Fruit fly (Drosophila melanogaster) whole organism, embryonic: ENCODE measurements around the gene PolQ.

ENCODE experiments used
- B-H1 ChIP-seq: fragments of 200-800 bp; sonication (Bioruptor generic); IDR thresholded peaks from 3 replicates; pipeline ENCODE4 v1.3.6; 2022; ENCODE audit warnings: missing biosample characterization, missing genetic modification characterization
- CG10209 ChIP-seq: fragments of 200-800 bp; sonication (Bioruptor generic); optimal IDR thresholded peaks from 3 replicates; lab custom pipeline; 2017; ENCODE audit warnings: missing biosample characterization, mild to moderate bottlenecking, missing genetic modification characterization, missing genetic modification reagents
- CG10366 ChIP-seq: fragments of 200-800 bp; sonication (Bioruptor generic); IDR thresholded peaks from 2 replicates; pipeline ENCODE4 v1.3.6; 2022; ENCODE audit warnings: missing biosample characterization, missing genetic modification characterization
- CG11504 ChIP-seq: fragments of 200-800 bp; sonication (Bioruptor generic); optimal IDR thresholded peaks from 3 replicates; lab custom pipeline; 2019; ENCODE audit warnings: missing biosample characterization, mild to moderate bottlenecking, missing genetic modification characterization, moderate library complexity
- CG18011 ChIP-seq: fragments of 200-800 bp; sonication (Bioruptor generic); optimal IDR thresholded peaks from 2 replicates; lab custom pipeline; 2017; ENCODE audit warnings: missing biosample characterization, missing genetic modification characterization, mild to moderate bottlenecking, moderate library complexity, missing genotype
- CG18262 ChIP-seq: fragments of 200-800 bp; optimal IDR thresholded peaks from 3 replicates; lab custom pipeline; 2019; ENCODE audit warnings: missing biosample characterization, mild to moderate bottlenecking, missing genetic modification characterization, moderate library complexity
- CG2116 ChIP-seq: fragments of 200-800 bp; sonication (Bioruptor generic); optimal IDR thresholded peaks from 3 replicates; lab custom pipeline; 2018; ENCODE audit warnings: missing biosample characterization, mild to moderate bottlenecking, missing genetic modification characterization
- CG3838 ChIP-seq: fragments of 200-800 bp; sonication (Bioruptor generic); optimal IDR thresholded peaks from 3 replicates; lab custom pipeline; 2016; ENCODE audit warnings: missing biosample characterization, missing genetic modification characterization
- CG4707 ChIP-seq: fragments of 200-800 bp; sonication (Bioruptor generic); optimal IDR thresholded peaks from 2 replicates; lab custom pipeline; 2018; ENCODE audit warnings: missing biosample characterization, mild to moderate bottlenecking, missing genetic modification characterization, moderate library complexity
- CG9797 ChIP-seq: fragments of 200-800 bp; sonication (Bioruptor generic); optimal IDR thresholded peaks from 3 replicates; lab custom pipeline; 2018; ENCODE audit warnings: missing biosample characterization, mild to moderate bottlenecking, missing genetic modification characterization
- D19B ChIP-seq: fragments of 200-800 bp; sonication (Bioruptor generic); optimal IDR thresholded peaks from 2 replicates; lab custom pipeline; 2017; ENCODE audit warnings: missing biosample characterization, mild to moderate bottlenecking, missing genetic modification characterization
- Doc3 ChIP-seq: fragments of 200-800 bp; sonication (Bioruptor generic); IDR thresholded peaks from 3 replicates; pipeline ENCODE4 v1.3.6; 2022; ENCODE audit warnings: missing biosample characterization, missing genetic modification characterization; ENCODE audit not compliant: partially characterized antibody
- Drgx ChIP-seq: fragments of 200-800 bp; sonication (Bioruptor generic); IDR thresholded peaks from 2 replicates; pipeline ENCODE4 v1.3.6; 2022; ENCODE audit warnings: missing biosample characterization, missing genetic modification characterization
- Fer3 ChIP-seq: fragments of 200-800 bp; sonication (Bioruptor generic); optimal IDR thresholded peaks from 2 replicates; lab custom pipeline; 2018; ENCODE audit warnings: missing biosample characterization, mild to moderate bottlenecking, missing genetic modification characterization, moderate library complexity
- GATAe ChIP-seq: fragments of 200-800 bp; sonication (Bioruptor generic); conservative IDR thresholded peaks from 2 replicates; pipeline ENCODE4 v1.3.6; 2022; ENCODE audit warnings: missing biosample characterization, missing genetic modification characterization
- HLH4C ChIP-seq: fragments of 200-800 bp; sonication (Bioruptor generic); IDR thresholded peaks from 3 replicates; pipeline ENCODE4 v1.3.6; 2022; ENCODE audit warnings: missing biosample characterization, missing genetic modification characterization; ENCODE audit not compliant: partially characterized antibody
- Hey ChIP-seq: fragments of 200-800 bp; sonication (Bioruptor generic); optimal IDR thresholded peaks from 3 replicates; lab custom pipeline; 2018; ENCODE audit warnings: missing biosample characterization, mild to moderate bottlenecking, missing genetic modification characterization
- HmgZ ChIP-seq: fragments of 200-800 bp; sonication (Bioruptor generic); optimal IDR thresholded peaks from 2 replicates; lab custom pipeline; 2018; ENCODE audit warnings: missing biosample characterization, mild to moderate bottlenecking, missing genetic modification characterization
- Hmx ChIP-seq: fragments of 200-800 bp; sonication (Bioruptor generic); optimal IDR thresholded peaks from 2 replicates; lab custom pipeline; 2016; ENCODE audit warnings: missing biosample characterization, missing genetic modification characterization
- Lim3 ChIP-seq: fragments of 200-800 bp; sonication (Bioruptor generic); IDR thresholded peaks from 2 replicates; pipeline ENCODE4 v1.3.6; 2022; ENCODE audit warnings: missing biosample characterization, missing genetic modification characterization
- Med ChIP-seq: fragments of 200-800 bp; sonication (Bioruptor generic); peaks from one replicate; lab custom pipeline; 2016; ENCODE audit warnings: missing biosample characterization, missing genetic modification characterization, mild to moderate bottlenecking, inconsistent platforms, moderate library complexity
- Nf-YC ChIP-seq: fragments of 200-800 bp; optimal IDR thresholded peaks from 3 replicates; lab custom pipeline; 2019; ENCODE audit warnings: missing biosample characterization, mild to moderate bottlenecking, missing genetic modification characterization, moderate library complexity
- NfI ChIP-seq: fragments of 200-800 bp; sonication (Bioruptor generic); optimal IDR thresholded peaks from 3 replicates; lab custom pipeline; 2018; ENCODE audit warnings: missing biosample characterization, mild to moderate bottlenecking, missing genetic modification characterization, moderate library complexity
- Oaz ChIP-seq: fragments of 200-800 bp; sonication (Bioruptor generic); IDR thresholded peaks from 2 replicates; pipeline ENCODE4 v1.3.6; 2022; ENCODE audit warnings: missing biosample characterization, missing genetic modification characterization
- Rx ChIP-seq: fragments of 200-800 bp; sonication (Bioruptor generic); IDR thresholded peaks from 2 replicates; pipeline ENCODE4 v1.3.6; 2022; ENCODE audit warnings: missing biosample characterization, missing genetic modification characterization
- Sox102F ChIP-seq: fragments of 200-800 bp; sonication (Bioruptor generic); optimal IDR thresholded peaks from 2 replicates; lab custom pipeline; 2018; ENCODE audit warnings: missing biosample characterization, mild to moderate bottlenecking, missing genetic modification characterization, moderate library complexity
- Vsx1 ChIP-seq: fragments of 200-800 bp; sonication (Bioruptor generic); optimal IDR thresholded peaks from 2 replicates; lab custom pipeline; 2017; ENCODE audit warnings: missing biosample characterization, mild to moderate bottlenecking, missing genetic modification characterization, missing genetic modification reagents
- bsh ChIP-seq, 2 experiments: fragments of 200-800 bp; sonication (Bioruptor generic); optimal IDR thresholded peaks; 2 replicates each; lab custom pipeline; 2017 to 2018; ENCODE audit warnings: mild to moderate bottlenecking in 2 of 2, missing biosample characterization in 2 of 2, missing genetic modification characterization in 2 of 2, moderate library complexity in 1 of 2
- caup ChIP-seq: fragments of 200-800 bp; sonication (Bioruptor generic); optimal IDR thresholded peaks from 3 replicates; lab custom pipeline; 2017; ENCODE audit warnings: missing biosample characterization, mild to moderate bottlenecking, missing genetic modification characterization, moderate library complexity; ENCODE audit not compliant: severe bottlenecking
- chif ChIP-seq, 2 experiments: fragments of 200-800 bp; sonication (Bioruptor generic); optimal IDR thresholded peaks; 3 replicates each; lab custom pipeline; 2016; ENCODE audit warnings: missing biosample characterization in 2 of 2, missing genetic modification characterization in 2 of 2
- chinmo ChIP-seq: fragments of 200-800 bp; sonication (Bioruptor generic); IDR thresholded peaks from 4 replicates; pipeline ENCODE4 v1.3.6; 2022; ENCODE audit warnings: missing biosample characterization, missing genetic modification characterization; ENCODE audit not compliant: partially characterized antibody
- cwo ChIP-seq: fragments of 200-800 bp; sonication (Bioruptor generic); optimal IDR thresholded peaks from 3 replicates; lab custom pipeline; 2017; ENCODE audit warnings: missing biosample characterization, missing genetic modification characterization, mild to moderate bottlenecking, moderate library complexity, missing genetic modification reagents
- dati ChIP-seq: fragments of 200-800 bp; sonication (Bioruptor generic); IDR thresholded peaks from 2 replicates; pipeline ENCODE4 v1.3.6; 2022; ENCODE audit warnings: missing biosample characterization, missing genetic modification characterization
- fu2 ChIP-seq: fragments of 200-800 bp; sonication (Bioruptor generic); optimal IDR thresholded peaks from 2 replicates; lab custom pipeline; 2016; ENCODE audit warnings: missing biosample characterization, missing genetic modification characterization
- gcm ChIP-seq: fragments of 200-800 bp; sonication (Bioruptor generic); optimal IDR thresholded peaks from 2 replicates; lab custom pipeline; 2019; ENCODE audit warnings: missing biosample characterization, mild to moderate bottlenecking, missing genetic modification characterization, moderate library complexity
- jigr1 ChIP-seq: fragments of 200-800 bp; sonication (Bioruptor generic); IDR thresholded peaks from 3 replicates; pipeline ENCODE4 v1.3.6; 2022; ENCODE audit warnings: missing biosample characterization, missing genetic modification characterization
- nau ChIP-seq: fragments of 200-800 bp; sonication (Bioruptor generic); optimal IDR thresholded peaks from 3 replicates; lab custom pipeline; 2017; ENCODE audit warnings: missing biosample characterization, mild to moderate bottlenecking, missing genetic modification characterization, missing genetic modification reagents
- nerfin-2 ChIP-seq: fragments of 200-800 bp; sonication (Bioruptor generic); IDR thresholded peaks from 2 replicates; pipeline ENCODE4 v1.3.6; 2022; ENCODE audit warnings: missing biosample characterization, missing genetic modification characterization; ENCODE audit not compliant: partially characterized antibody
- otp ChIP-seq: fragments of 200-800 bp; sonication (Bioruptor generic); IDR thresholded peaks from 3 replicates; pipeline ENCODE4, ENCODE4 v1.3.6; 2022; ENCODE audit warnings: missing biosample characterization, missing genetic modification characterization
- pnt ChIP-seq: fragments of 200-800 bp; sonication (Bioruptor generic); optimal IDR thresholded peaks from 3 replicates; lab custom pipeline; 2016; ENCODE audit warnings: missing biosample characterization, missing genetic modification characterization
- prd ChIP-seq, 3 experiments: fragments of >200 bp in 2 of 3; fragments of 200-800 bp in 1 of 3; sonication (Bioruptor generic) in 1 of 3; optimal IDR thresholded peaks in 2 of 3; IDR thresholded peaks in 1 of 3; 2 replicates in 2 of 3; 3 replicates in 1 of 3; pipeline versions ENCODE4 v1.3.6 to Lab custom; 2017 to 2022; ENCODE audit warnings: missing biosample characterization in 1 of 3, missing genetic modification characterization in 1 of 3
- salm ChIP-seq: fragments of 200-800 bp; sonication (Bioruptor generic); optimal IDR thresholded peaks from 2 replicates; lab custom pipeline; 2018; ENCODE audit warnings: missing biosample characterization, mild to moderate bottlenecking, missing genetic modification characterization
- sd ChIP-seq: fragments of 200-800 bp; sonication (Bioruptor generic); optimal IDR thresholded peaks from 3 replicates; lab custom pipeline; 2018; ENCODE audit warnings: missing biosample characterization, mild to moderate bottlenecking, missing genetic modification characterization, moderate library complexity
- sna ChIP-seq: fragments of 200-800 bp; sonication (Bioruptor generic); IDR thresholded peaks from 2 replicates; pipeline ENCODE4 v1.3.6; 2022; ENCODE audit warnings: missing biosample characterization, missing genetic modification characterization; ENCODE audit not compliant: partially characterized antibody
- sob ChIP-seq: fragments of 200-800 bp; sonication (Bioruptor generic); IDR thresholded peaks from 2 replicates; pipeline ENCODE4 v1.3.6; 2022; ENCODE audit warnings: missing biosample characterization, missing genetic modification characterization
- sr ChIP-seq: fragments of 200-800 bp; sonication (Bioruptor generic); IDR thresholded peaks from 3 replicates; pipeline ENCODE4 v1.3.6; 2022; ENCODE audit warnings: missing biosample characterization, missing genetic modification characterization
- vvl ChIP-seq: fragments of 200-800 bp; sonication (Bioruptor generic); IDR thresholded peaks from 2 replicates; pipeline ENCODE4 v1.3.6; 2022; ENCODE audit warnings: missing biosample characterization, missing genetic modification characterization
- zfh1 ChIP-seq: fragments of 200-800 bp; sonication (Bioruptor generic); IDR thresholded peaks from 3 replicates; pipeline ENCODE4 v1.3.6; 2022; ENCODE audit warnings: missing biosample characterization, missing genetic modification characterization

Gene PolQ

DNA sequence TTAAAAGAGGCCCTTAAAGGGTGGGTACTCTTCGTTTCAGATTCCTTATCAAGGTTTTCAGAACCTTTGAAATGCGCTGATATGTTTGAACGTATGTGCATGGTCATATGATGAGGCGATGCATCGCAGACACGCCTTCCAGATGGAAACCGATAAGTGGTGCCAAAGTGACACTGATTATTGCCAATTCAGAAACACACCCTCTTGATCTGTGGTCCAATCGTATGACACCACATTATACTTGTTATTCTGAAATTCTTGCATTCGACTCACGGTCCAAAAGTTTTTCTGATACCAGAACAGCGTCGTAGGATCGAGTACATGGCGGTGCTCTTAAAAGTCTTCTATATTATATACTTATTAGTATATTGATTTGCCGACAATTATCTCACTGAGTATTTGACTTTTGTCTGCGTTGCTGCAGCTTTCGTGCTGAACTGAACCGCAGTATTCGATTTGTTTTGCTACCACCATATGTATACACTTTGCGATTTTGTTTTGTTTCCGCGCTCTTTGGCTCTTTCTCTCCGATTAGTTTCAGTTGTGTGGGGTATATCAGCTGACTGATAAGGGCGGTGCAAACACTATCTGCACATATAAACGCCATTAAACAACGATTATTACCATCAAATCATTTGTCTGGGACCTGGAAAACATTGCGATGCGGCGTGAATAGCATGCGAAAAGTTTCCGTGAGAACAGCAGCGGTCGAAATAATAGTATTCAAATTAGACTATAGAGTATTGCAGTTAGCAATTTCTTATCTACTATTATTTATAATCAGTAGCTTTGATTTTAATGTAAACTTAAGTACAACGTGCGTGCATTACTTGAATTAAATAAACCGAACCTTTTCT lies 8.5 kb upstream of the PolQ start (continued):
- no peak for TF ChIP-seq Lim3 (GFP tag; lab: Robert Waterston, UW)
- TF ChIP-seq D19B (GFP tag; lab: Kevin White, UChicago): no peak
- TF ChIP-seq Med (GFP tag; lab: Kevin White, UChicago): peak; percentile 62
- no peak for TF ChIP-seq Nf-YC (tag; lab: Kevin White, UChicago)
- TF ChIP-seq CG18262 (tag; lab: Kevin White, UChicago): no peak
- no peak for TF ChIP-seq pnt (GFP tag; lab: Kevin White, UChicago)
- no peak for TF ChIP-seq CG18011 (GFP tag; lab: Kevin White, UChicago)
- TF ChIP-seq chif (GFP tag; optimal IDR thresholded peaks at IDR 0.05; lab: Kevin White, UChicago): no peak
- no peak for TF ChIP-seq Sox102F (GFP tag; lab: Kevin White, UChicago)
- TF ChIP-seq Hey (tag; lab: Kevin White, UChicago): no peak
- TF ChIP-seq nau (GFP tag; lab: Kevin White, UChicago): no peak
- TF ChIP-seq Oaz (GFP tag; lab: Robert Waterston, UW): no peak
- TF ChIP-seq CG10209: no peak
- 0 out of 2 replicates have a peak, but pooled peaks have one; percentile 5 for TF ChIP-seq Drgx (GFP tag; lab: Robert Waterston, UW)
- no peak for TF ChIP-seq Hmx (GFP tag; lab: Kevin White, UChicago)
- TF ChIP-seq otp: no peak
- no peak for TF ChIP-seq nerfin-2 (GFP tag; lab: Robert Waterston, UW)
- no peak for TF ChIP-seq NfI
- no peak for TF ChIP-seq sr (GFP tag; lab: Robert Waterston, UW)
- no peak for TF ChIP-seq fu2 (GFP tag; lab: Kevin White, UChicago)
- no peak for TF ChIP-seq zfh1 (GFP tag; lab: Robert Waterston, UW)
- TF ChIP-seq jigr1 (GFP tag; lab: Robert Waterston, UW): no peak
- no peak for TF ChIP-seq HLH4C (GFP tag; lab: Robert Waterston, UW)
- TF ChIP-seq chinmo: no peak
- TF ChIP-seq CG4707 (GFP tag; lab: Kevin White, UChicago): no peak
- no peak for TF ChIP-seq Rx (GFP tag; lab: Robert Waterston, UW)
- peak; percentile 10 for TF ChIP-seq CG11504 (tag; lab: Kevin White, UChicago)
- no peak for TF ChIP-seq sna
- no peak for TF ChIP-seq sd
- no peak for TF ChIP-seq CG3838
- no peak for TF ChIP-seq gcm (GFP tag; lab: Kevin White, UChicago)
- TF ChIP-seq dati (GFP tag; lab: Robert Waterston, UW): no peak
- TF ChIP-seq CG9797 (GFP tag; lab: Kevin White, UChicago): no peak
- no peak for TF ChIP-seq B-H1 (GFP tag; lab: Robert Waterston, UW)
- TF ChIP-seq vvl: no peak
- TF ChIP-seq salm (tag; lab: Kevin White, UChicago): no peak
- peak; percentile 22 for TF ChIP-seq cwo (GFP tag; lab: Kevin White, UChicago)
- 0 out of 2 replicates have a peak, but pooled peaks have one; percentile 41 for TF ChIP-seq GATAe (GFP tag; lab: Robert Waterston, UW)
- no peak for TF ChIP-seq prd (optimal IDR thresholded peaks at IDR 0.05; lab: Kevin White, UChicago)
- TF ChIP-seq prd (GFP tag; IDR thresholded peaks at IDR 0.05; lab: Robert Waterston, UW): no peak
- TF ChIP-seq Doc3 (GFP tag; lab: Robert Waterston, UW): no peak
- TF ChIP-seq Fer3: peak; percentile 6
- TF ChIP-seq CG10366 (GFP tag; lab: Robert Waterston, UW): no peak
- TF ChIP-seq sob: no peak
- TF ChIP-seq HmgZ (tag; lab: Kevin White, UChicago): peak; percentile 15
- TF ChIP-seq bsh (GFP tag; optimal IDR thresholded peaks at IDR 0.05; lab: Kevin White, UChicago): no peak
- TF ChIP-seq caup (GFP tag; lab: Kevin White, UChicago): peak; percentile 5
- TF ChIP-seq Vsx1 (GFP tag; lab: Kevin White, UChicago): no peak
- no peak for TF ChIP-seq CG2116
